Worm (Caenorhabditis elegans): ENCODE measurements around the gene ndua-8.
A peak's percentile ranks its signal among the peaks of the same experiment; 100 is the strongest.

Gene ndua-8

ce11 chrIII:2528621-2529113 is at the start of gene ndua-8, which contains the start of the genes Y54F10AM.15 and rbc-2 (continued):
- no peak for TF ChIP-seq ceh-82 (tag; optimal IDR thresholded peaks at IDR 0.05)
- TF ChIP-seq fos-1 (tag; optimal IDR thresholded peaks at IDR 0.05): no peak
- no peak for TF ChIP-seq egl-43 (GFP tag; IDR thresholded peaks at IDR 0.05)
- TF ChIP-seq sdz-12 (GFP tag; optimal IDR thresholded peaks at IDR 0.05): no peak
- TF ChIP-seq hlh-30 (tag; optimal IDR thresholded peaks at IDR 0.05; ENCODE audit: insufficient read depth): peak; percentile 93
- TF ChIP-seq F49E8.2 (tag; optimal IDR thresholded peaks at IDR 0.05; ENCODE audit: borderline replicate concordance): peak; percentile 35
- TF ChIP-seq attf-4 (tag; optimal IDR thresholded peaks at IDR 0.05): no peak
- 0 out of 2 replicates have a peak, but pooled peaks have one; percentile 37 for TF ChIP-seq ceh-44 (GFP tag; IDR thresholded peaks at IDR 0.05)
- no peak for TF ChIP-seq dmd-8 (GFP tag; IDR thresholded peaks at IDR 0.05)
- TF ChIP-seq duxl-1 (tag; optimal IDR thresholded peaks at IDR 0.05; ENCODE audit: poor library complexity): no peak
- TF ChIP-seq lin-29 (GFP tag; IDR thresholded peaks at IDR 0.05): no peak
- no peak; the same call in 1 of the 2 replicates for TF ChIP-seq arid-1 (GFP tag; conservative IDR thresholded peaks at IDR 0.05)
- no peak for TF ChIP-seq lim-7 (GFP tag; IDR thresholded peaks at IDR 0.05)
- no peak for TF ChIP-seq ceh-32 (tag; optimal IDR thresholded peaks at IDR 0.05; ENCODE audit: poor library complexity)
- no peak for TF ChIP-seq aly-2 (tag; optimal IDR thresholded peaks at IDR 0.05)
- TF ChIP-seq zfp-2 (tag; optimal IDR thresholded peaks at IDR 0.05): peak; percentile 84
- 0 out of 2 replicates have a peak, but pooled peaks have one; percentile 33 for TF ChIP-seq php-3 (GFP tag; IDR thresholded peaks at IDR 0.05)
- peak; percentile 82 for TF ChIP-seq T20F7.1 (GFP tag; optimal IDR thresholded peaks at IDR 0.05)
- no peak for TF ChIP-seq nhr-42 (GFP tag; IDR thresholded peaks at IDR 0.05)
- no peak for TF ChIP-seq cey-2 (tag; optimal IDR thresholded peaks at IDR 0.05; ENCODE audit: borderline replicate concordance, insufficient read depth)
- TF ChIP-seq nhr-237 (tag; optimal IDR thresholded peaks at IDR 0.05): no peak
- no peak; the same call in 1 of the 2 replicates for TF ChIP-seq ctbp-1 (GFP tag; IDR thresholded peaks at IDR 0.05)
- no peak for TF ChIP-seq zag-1 (tag; optimal IDR thresholded peaks at IDR 0.05)
- peak; percentile 72 for TF ChIP-seq nhr-6 (tag; optimal IDR thresholded peaks at IDR 0.05)
- no peak for TF ChIP-seq lin-39 (tag; optimal IDR thresholded peaks at IDR 0.05)
- TF ChIP-seq ztf-11 (tag; optimal IDR thresholded peaks at IDR 0.05): no peak
- TF ChIP-seq hmg-1.1 (GFP tag; IDR thresholded peaks at IDR 0.05): peak; percentile 85
- TF ChIP-seq unc-130 (GFP tag; optimal IDR thresholded peaks at IDR 0.05): peak; percentile 49
- no peak for TF ChIP-seq unc-39 (tag; optimal IDR thresholded peaks at IDR 0.05)
- no peak for TF ChIP-seq Y5F2A.4 (GFP tag; optimal IDR thresholded peaks at IDR 0.05)
- peak; percentile 6 to 59 for TF ChIP-seq unc-62 (GFP tag; optimal IDR thresholded peaks at IDR 0.05 in 1 of 2)
- no peak for TF ChIP-seq unc-62 (tag; optimal IDR thresholded peaks at IDR 0.05)
- peak; percentile 84 for TF ChIP-seq hlh-11 (tag; optimal IDR thresholded peaks at IDR 0.05)
- peak; percentile 23 for TF ChIP-seq spr-3 (GFP tag; optimal IDR thresholded peaks at IDR 0.05)
- peak; percentile 71; the same call in 1 of the 2 replicates for TF ChIP-seq dmd-9 (GFP tag; IDR thresholded peaks at IDR 0.05)
- TF ChIP-seq snpc-4 (tag; optimal IDR thresholded peaks at IDR 0.05): no peak
- TF ChIP-seq ceh-62 (tag; optimal IDR thresholded peaks at IDR 0.05): no peak
- no peak for TF ChIP-seq zip-11 (GFP tag; IDR thresholded peaks at IDR 0.05)
- TF ChIP-seq R02D3.7 (tag; optimal IDR thresholded peaks at IDR 0.05): peak; percentile 99
- TF ChIP-seq nhr-25 (tag; optimal IDR thresholded peaks at IDR 0.05; ENCODE audit: borderline replicate concordance, insufficient read depth): peak; percentile 75
- peak; percentile 97 for TF ChIP-seq aha-1 (tag)
- peak in 1 of 2 experiments; percentile 70 for TF ChIP-seq hif-1 (tag; optimal IDR thresholded peaks at IDR 0.05)
- peak; percentile 78 for TF ChIP-seq nhr-11 (tag; optimal IDR thresholded peaks at IDR 0.05)
- TF ChIP-seq pqm-1 (tag; optimal IDR thresholded peaks at IDR 0.05): peak; percentile 25
- no peak for TF ChIP-seq mxl-3 (GFP tag; optimal IDR thresholded peaks at IDR 0.05)
- TF ChIP-seq zip-2 (tag; optimal IDR thresholded peaks at IDR 0.05): no peak
- peak; percentile 87 for TF ChIP-seq dpl-1 (GFP tag; optimal IDR thresholded peaks at IDR 0.05)
- no peak for TF ChIP-seq madf-5 (GFP tag; IDR thresholded peaks at IDR 0.05)
- peak; percentile 90 for TF ChIP-seq T26A8.4 (GFP tag; IDR thresholded peaks at IDR 0.05)
- peak; percentile 92 for TF ChIP-seq fkh-10 (GFP tag; optimal IDR thresholded peaks at IDR 0.05)
- no peak for TF ChIP-seq daf-8 (GFP tag; IDR thresholded peaks at IDR 0.05)
- TF ChIP-seq spr-1 (tag; optimal IDR thresholded peaks at IDR 0.05): peak; percentile 37

Measured in whole organism, L4 larva.